Fruit fly (Drosophila melanogaster) whole organism, embryonic: ENCODE results near the gene CG14332.
A peak's percentile ranks its signal among the peaks of the same experiment; 100 is the strongest.

Experiments used
- Awh ChIP-seq: fragments of 200-800 bp; sonication (Bioruptor generic); IDR thresholded peaks from 2 replicates; pipeline ENCODE4, ENCODE4 v1.3.6; 2022; ENCODE audit warnings: missing biosample characterization, missing genetic modification characterization
- CG1024 ChIP-seq: fragments of 200-800 bp; sonication (Bioruptor generic); IDR thresholded peaks from 2 replicates; pipeline ENCODE4 v1.3.6; 2022; ENCODE audit warnings: missing biosample characterization, missing genetic modification characterization
- CG10462 ChIP-seq: fragments of 200-800 bp; sonication (Bioruptor generic); optimal IDR thresholded peaks from 2 replicates; lab custom pipeline; 2016; ENCODE audit warnings: missing biosample characterization, missing genetic modification characterization
- CG10654 ChIP-seq: fragments of 200-800 bp; sonication (Bioruptor generic); optimal IDR thresholded peaks from 2 replicates; lab custom pipeline; 2016; ENCODE audit warnings: missing biosample characterization, missing genetic modification characterization
- CG12236 ChIP-seq: fragments of 200-800 bp; sonication (Bioruptor generic); optimal IDR thresholded peaks from 2 replicates; lab custom pipeline; 2016; ENCODE audit warnings: missing biosample characterization, missing genetic modification characterization
- CG13775 ChIP-seq: fragments of 200-800 bp; sonication (Bioruptor generic); optimal IDR thresholded peaks from 3 replicates; lab custom pipeline; 2017; ENCODE audit warnings: missing biosample characterization, mild to moderate bottlenecking, missing genetic modification characterization
- CG15696 ChIP-seq: fragments of 200-800 bp; sonication (Bioruptor generic); optimal IDR thresholded peaks from 2 replicates; lab custom pipeline; 2019; ENCODE audit warnings: missing biosample characterization, mild to moderate bottlenecking, missing genetic modification characterization, moderate library complexity
- CG17186 ChIP-seq: fragments of 200-800 bp; sonication (Bioruptor generic); optimal IDR thresholded peaks from 3 replicates; lab custom pipeline; 2017; ENCODE audit warnings: missing biosample characterization, missing genetic modification reagents, missing genetic modification characterization
- CG17361 ChIP-seq: fragments of 200-800 bp; sonication (Bioruptor generic); IDR thresholded peaks from 3 replicates; pipeline ENCODE4 v1.3.6; 2022; ENCODE audit warnings: missing biosample characterization, missing genetic modification characterization
- CG17385 ChIP-seq: fragments of 200-800 bp; sonication (Bioruptor generic); optimal IDR thresholded peaks from 3 replicates; lab custom pipeline; 2018; ENCODE audit warnings: missing biosample characterization, mild to moderate bottlenecking, missing genetic modification characterization
- CG2199 ChIP-seq: fragments of 200-800 bp; sonication (Bioruptor generic); IDR thresholded peaks from 3 replicates; pipeline ENCODE4 v1.3.6; 2022; ENCODE audit warnings: missing biosample characterization, missing genetic modification characterization
- CG2712 ChIP-seq: fragments of 200-800 bp; optimal IDR thresholded peaks from 3 replicates; lab custom pipeline; 2019; ENCODE audit warnings: missing biosample characterization, mild to moderate bottlenecking, missing genetic modification characterization, moderate library complexity
- CG2889 ChIP-seq: fragments of 200-800 bp; sonication (Bioruptor generic); IDR thresholded peaks from 3 replicates; pipeline ENCODE4 v1.3.6; 2022; ENCODE audit warnings: missing biosample characterization, missing genetic modification characterization
- CG31365 ChIP-seq: fragments of 200-800 bp; sonication (Bioruptor generic); optimal IDR thresholded peaks from 2 replicates; lab custom pipeline; 2018; ENCODE audit warnings: missing biosample characterization, mild to moderate bottlenecking, missing genetic modification characterization
- CG6854 ChIP-seq: fragments of 200-800 bp; sonication (Bioruptor generic); optimal IDR thresholded peaks from 3 replicates; lab custom pipeline; 2017; ENCODE audit warnings: missing biosample characterization, mild to moderate bottlenecking, missing genetic modification characterization
- CG7372 ChIP-seq: fragments of 200-800 bp; sonication (Bioruptor generic); IDR thresholded peaks from 2 replicates; pipeline ENCODE4 v1.3.6; 2022; ENCODE audit warnings: missing biosample characterization, missing genetic modification characterization
- CG7928 ChIP-seq: fragments of 200-800 bp; sonication (Bioruptor generic); optimal IDR thresholded peaks from 2 replicates; lab custom pipeline; 2017; ENCODE audit warnings: missing biosample characterization, mild to moderate bottlenecking, missing genetic modification characterization
- Chrac-16 ChIP-seq: fragments of 200-800 bp; sonication (Bioruptor generic); optimal IDR thresholded peaks from 3 replicates; lab custom pipeline; 2016; ENCODE audit warnings: missing biosample characterization, missing genetic modification characterization
- Doc3 ChIP-seq: fragments of 200-800 bp; sonication (Bioruptor generic); IDR thresholded peaks from 3 replicates; pipeline ENCODE4 v1.3.6; 2022; ENCODE audit warnings: missing biosample characterization, missing genetic modification characterization; ENCODE audit not compliant: partially characterized antibody
- H2.0 ChIP-seq: fragments of 200-800 bp; sonication (Bioruptor generic); IDR thresholded peaks from 2 replicates; pipeline ENCODE4 v1.3.6; 2022; ENCODE audit warnings: missing biosample characterization, missing genetic modification characterization
- HLH3B ChIP-seq: fragments of 200-800 bp; sonication (Bioruptor generic); IDR thresholded peaks from 2 replicates; pipeline ENCODE4 v1.3.6; 2022; ENCODE audit warnings: missing biosample characterization, missing genetic modification characterization
- Mrtf ChIP-seq: fragments of 200-800 bp; sonication (Bioruptor generic); IDR thresholded peaks from 3 replicates; pipeline ENCODE4 v1.3.6; 2022; ENCODE audit warnings: missing biosample characterization, missing genetic modification characterization
- NC2α ChIP-seq: fragments of 200-800 bp; sonication (Bioruptor generic); optimal IDR thresholded peaks from 2 replicates; lab custom pipeline; 2016; ENCODE audit warnings: missing biosample characterization, missing genetic modification characterization
- Side ChIP-seq: fragments of 200-800 bp; sonication (Bioruptor generic); optimal IDR thresholded peaks from 2 replicates; lab custom pipeline; 2016; ENCODE audit warnings: missing biosample characterization, missing genetic modification characterization
- Sry-β ChIP-seq: fragments of 200-800 bp; sonication (Bioruptor generic); optimal IDR thresholded peaks from 2 replicates; lab custom pipeline; 2018; ENCODE audit warnings: missing biosample characterization, mild to moderate bottlenecking, missing genetic modification characterization, moderate library complexity
- amos ChIP-seq: fragments of 200-800 bp; sonication (Bioruptor generic); IDR thresholded peaks from 2 replicates; pipeline ENCODE4 v1.3.6; 2022; ENCODE audit warnings: missing biosample characterization, missing genetic modification characterization; ENCODE audit not compliant: partially characterized antibody
- bab2 ChIP-seq: fragments of 200-800 bp; sonication (Bioruptor generic); optimal IDR thresholded peaks from 2 replicates; lab custom pipeline; 2016; ENCODE audit warnings: missing biosample characterization, missing genetic modification characterization
- caup ChIP-seq: fragments of 200-800 bp; sonication (Bioruptor generic); optimal IDR thresholded peaks from 3 replicates; lab custom pipeline; 2017; ENCODE audit warnings: missing biosample characterization, mild to moderate bottlenecking, missing genetic modification characterization, moderate library complexity; ENCODE audit not compliant: severe bottlenecking
- chm ChIP-seq: fragments of 200-800 bp; sonication (Bioruptor generic); IDR thresholded peaks from 2 replicates; pipeline ENCODE4 v1.3.6; 2022; ENCODE audit warnings: missing biosample characterization, missing genetic modification characterization
- chn ChIP-seq: fragments of 200-800 bp; sonication (Bioruptor generic); optimal IDR thresholded peaks from 2 replicates; lab custom pipeline; 2016; ENCODE audit warnings: missing biosample characterization, missing genetic modification characterization
- dati ChIP-seq: fragments of 200-800 bp; sonication (Bioruptor generic); IDR thresholded peaks from 2 replicates; pipeline ENCODE4 v1.3.6; 2022; ENCODE audit warnings: missing biosample characterization, missing genetic modification characterization
- fd64A ChIP-seq: fragments of 200-800 bp; sonication (Bioruptor generic); optimal IDR thresholded peaks from 3 replicates; lab custom pipeline; 2018; ENCODE audit warnings: missing biosample characterization, mild to moderate bottlenecking, missing genetic modification characterization
- fd96Cb ChIP-seq: fragments of 200-800 bp; sonication (Bioruptor generic); optimal IDR thresholded peaks from 2 replicates; lab custom pipeline; 2018; ENCODE audit warnings: missing biosample characterization, mild to moderate bottlenecking, missing genetic modification characterization, moderate library complexity
- fu2 ChIP-seq: fragments of 200-800 bp; sonication (Bioruptor generic); optimal IDR thresholded peaks from 2 replicates; lab custom pipeline; 2016; ENCODE audit warnings: missing biosample characterization, missing genetic modification characterization
- gce ChIP-seq: fragments of 200-800 bp; sonication (Bioruptor generic); IDR thresholded peaks from 3 replicates; pipeline ENCODE4 v1.3.6; 2022; ENCODE audit warnings: missing biosample characterization, missing genetic modification characterization
- klu ChIP-seq: fragments of 200-800 bp; sonication (Bioruptor generic); IDR thresholded peaks from 2 replicates; pipeline ENCODE4 v1.3.6; 2022; ENCODE audit warnings: missing biosample characterization, missing genetic modification characterization
- knrl ChIP-seq: fragments of 200-800 bp; sonication (Bioruptor generic); IDR thresholded peaks from 3 replicates; pipeline ENCODE4 v1.3.6; 2022; ENCODE audit warnings: missing biosample characterization, missing genetic modification characterization; ENCODE audit not compliant: partially characterized antibody
- lbe ChIP-seq: fragments of 200-800 bp; sonication (Bioruptor generic); optimal IDR thresholded peaks from 2 replicates; lab custom pipeline; 2016; ENCODE audit warnings: missing biosample characterization, mild to moderate bottlenecking, missing genetic modification characterization
- mirr ChIP-seq: fragments of 200-800 bp; sonication (Bioruptor generic); optimal IDR thresholded peaks from 3 replicates; lab custom pipeline; 2018; ENCODE audit warnings: missing biosample characterization, mild to moderate bottlenecking, missing genetic modification characterization
- nau ChIP-seq: fragments of 200-800 bp; sonication (Bioruptor generic); optimal IDR thresholded peaks from 3 replicates; lab custom pipeline; 2017; ENCODE audit warnings: missing biosample characterization, mild to moderate bottlenecking, missing genetic modification characterization, missing genetic modification reagents
- org-1 ChIP-seq: fragments of 200-800 bp; sonication (Bioruptor generic); optimal IDR thresholded peaks from 2 replicates; lab custom pipeline; 2017; ENCODE audit warnings: missing biosample characterization, missing genetic modification characterization
- otp ChIP-seq: fragments of 200-800 bp; sonication (Bioruptor generic); IDR thresholded peaks from 3 replicates; pipeline ENCODE4, ENCODE4 v1.3.6; 2022; ENCODE audit warnings: missing biosample characterization, missing genetic modification characterization
- pan ChIP-seq, 4 experiments: fragments of >200 bp in 3 of 4; fragments of 200-800 bp in 1 of 4; sonication (Bioruptor generic) in 1 of 4; optimal IDR thresholded peaks in 3 of 4; IDR thresholded peaks in 1 of 4; 2 replicates each; pipeline versions ENCODE4 v1.3.6 to Lab custom; 2017 to 2022; ENCODE audit warnings: missing biosample characterization in 2 of 4, missing genetic modification characterization in 2 of 4, mixed read lengths in 1 of 4
- ranshi ChIP-seq: fragments of 200-800 bp; sonication (Bioruptor generic); IDR thresholded peaks from 2 replicates; pipeline ENCODE4 v1.3.6; 2022; ENCODE audit warnings: missing biosample characterization, missing genetic modification characterization
- sens ChIP-seq: fragments of 200-800 bp; sonication (Bioruptor generic); peaks from one replicate; lab custom pipeline; 2016; ENCODE audit warnings: missing biosample characterization, missing genetic modification characterization
- sna ChIP-seq: fragments of 200-800 bp; sonication (Bioruptor generic); IDR thresholded peaks from 2 replicates; pipeline ENCODE4 v1.3.6; 2022; ENCODE audit warnings: missing biosample characterization, missing genetic modification characterization; ENCODE audit not compliant: partially characterized antibody
- sug ChIP-seq: fragments of 200-800 bp; optimal IDR thresholded peaks from 2 replicates; lab custom pipeline; 2019; ENCODE audit warnings: missing biosample characterization, mild to moderate bottlenecking, missing genetic modification characterization, moderate library complexity
- unc-4 ChIP-seq: fragments of 200-800 bp; sonication (Bioruptor generic); IDR thresholded peaks from 2 replicates; pipeline ENCODE4 v1.3.6; 2022; ENCODE audit warnings: missing biosample characterization, missing genetic modification characterization; ENCODE audit not compliant: partially characterized antibody
- zfh2 ChIP-seq: fragments of 200-800 bp; sonication (Bioruptor generic); optimal IDR thresholded peaks from 2 replicates; lab custom pipeline; 2016; ENCODE audit warnings: missing biosample characterization, missing genetic modification characterization

The CG14332 gene

DNA sequence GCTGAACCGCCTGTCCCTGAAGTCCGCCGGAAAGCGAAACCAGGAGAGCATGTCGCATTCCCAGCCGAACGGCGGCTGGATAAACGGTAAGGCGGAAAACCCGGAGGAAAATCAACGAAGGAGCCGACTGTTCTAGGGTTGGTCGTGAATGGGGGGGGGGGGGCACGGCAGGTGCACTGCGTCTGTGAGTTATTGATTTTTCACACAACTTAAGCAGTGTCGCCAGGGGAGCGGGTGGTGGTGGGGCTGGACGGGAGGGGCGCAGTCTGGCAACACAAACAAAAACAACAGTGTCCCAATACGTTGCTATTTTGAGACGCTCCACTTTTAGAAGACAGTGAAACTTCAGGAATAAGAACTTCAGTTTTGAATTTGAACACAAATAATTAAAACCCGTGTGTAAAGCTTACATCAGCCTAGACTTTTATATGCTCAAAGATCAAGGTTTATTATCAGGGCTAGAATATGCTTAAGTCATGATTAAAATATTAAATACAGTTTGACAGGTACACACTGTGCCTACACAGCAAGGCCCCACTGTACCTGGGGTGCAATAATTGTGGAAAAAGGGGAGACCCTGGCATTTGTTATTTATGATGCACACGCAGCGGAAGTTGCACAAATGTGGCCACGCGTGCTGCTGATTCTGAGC is 35.7 kb downstream of the CG14332 start (continued):
- TF ChIP-seq CG13775 = peak; percentile 3
- peak; percentile 47 for TF ChIP-seq Chrac-16 (GFP tag; lab: Kevin White, UChicago)
- peak; percentile 22 for TF ChIP-seq CG17186
- no peak for TF ChIP-seq fu2 (GFP tag; lab: Kevin White, UChicago)
- TF ChIP-seq Sry-β (GFP tag; lab: Kevin White, UChicago) = no peak
- peak; percentile 8 for TF ChIP-seq org-1 (GFP tag; lab: Kevin White, UChicago)
- peak; percentile 57 for TF ChIP-seq fd64A (GFP tag; lab: Kevin White, UChicago)
- TF ChIP-seq unc-4 (GFP tag; lab: Robert Waterston, UW) = no peak
- peak; percentile 53 for TF ChIP-seq CG10654 (GFP tag; lab: Kevin White, UChicago)
- no peak for TF ChIP-seq CG7928 (GFP tag; lab: Kevin White, UChicago)
- TF ChIP-seq zfh2 (GFP tag; lab: Kevin White, UChicago) = peak; percentile 12
- TF ChIP-seq fd96Cb (tag; lab: Kevin White, UChicago) = peak; percentile 83
- peak; percentile 42 for TF ChIP-seq CG15696 (tag; lab: Kevin White, UChicago)
- TF ChIP-seq CG31365 (tag; lab: Kevin White, UChicago) = no peak
- TF ChIP-seq CG17385 (GFP tag; lab: Kevin White, UChicago) = peak; percentile 64
- peak; percentile 94 for TF ChIP-seq sens
- TF ChIP-seq klu (GFP tag; lab: Robert Waterston, UW) = no peak
- TF ChIP-seq Mrtf = peak; percentile 72
- peak; percentile 81 for TF ChIP-seq chm (GFP tag; lab: Robert Waterston, UW)
- TF ChIP-seq chn (GFP tag; lab: Kevin White, UChicago) = peak; percentile 59
- peak; percentile 61; the same call in 2 of the 3 replicates for TF ChIP-seq CG2889 (GFP tag; lab: Robert Waterston, UW)
- TF ChIP-seq CG12236 (GFP tag; lab: Kevin White, UChicago) = peak; percentile 31
- no peak for TF ChIP-seq mirr (GFP tag; lab: Kevin White, UChicago)
- peak; percentile 55 for TF ChIP-seq dati (GFP tag; lab: Robert Waterston, UW)
- TF ChIP-seq gce (GFP tag; lab: Robert Waterston, UW) = 0 out of 3 replicates have a peak, but pooled peaks have one; percentile 70
- peak; percentile 43; the same call in 1 of the 3 replicates for TF ChIP-seq CG2199 (GFP tag; lab: Robert Waterston, UW)
- TF ChIP-seq otp (GFP tag; lab: Robert Waterston, UW) = peak; percentile 76
- peak; percentile 18 for TF ChIP-seq CG10462 (GFP tag; lab: Kevin White, UChicago)
- peak; percentile 77 for TF ChIP-seq ranshi (GFP tag; lab: Robert Waterston, UW)
- no peak for TF ChIP-seq knrl
- peak; percentile 28; the same call in 1 of the 2 replicates for TF ChIP-seq CG1024 (GFP tag; lab: Robert Waterston, UW)
- peak; percentile 57 for TF ChIP-seq lbe
- TF ChIP-seq pan (optimal IDR thresholded peaks at IDR 0.05; lab: Kevin White, UChicago) = no peak
- peak in 1 of 2 experiments; percentile 76 for TF ChIP-seq pan (GFP tag; optimal IDR thresholded peaks at IDR 0.05 in 1 of 2, IDR thresholded peaks at IDR 0.05 in 1 of 2)
- peak; percentile 46 for TF ChIP-seq bab2 (GFP tag; lab: Kevin White, UChicago)
- TF ChIP-seq H2.0 (GFP tag; lab: Robert Waterston, UW) = peak; percentile 80
- TF ChIP-seq Side (GFP tag; lab: Kevin White, UChicago) = peak; percentile 37
- peak; percentile 50; the same call in 1 of the 2 replicates for TF ChIP-seq CG7372 (GFP tag; lab: Robert Waterston, UW)
- peak; percentile 63; the same call in 2 of the 3 replicates for TF ChIP-seq CG17361
- peak; percentile 11 for TF ChIP-seq sug
- TF ChIP-seq NC2α (GFP tag; lab: Kevin White, UChicago) = peak; percentile 21
- no peak for TF ChIP-seq CG6854 (GFP tag; lab: Kevin White, UChicago)
- no peak for TF ChIP-seq amos (GFP tag; lab: Robert Waterston, UW)
- peak; percentile 66 for TF ChIP-seq Awh (GFP tag; lab: Robert Waterston, UW)
- TF ChIP-seq sna = no peak
- TF ChIP-seq nau (GFP tag; lab: Kevin White, UChicago) = peak; percentile 85
- TF ChIP-seq HLH3B (GFP tag; lab: Robert Waterston, UW) = peak; percentile 75
- TF ChIP-seq CG2712 (tag; lab: Kevin White, UChicago) = peak; percentile 82
- TF ChIP-seq caup (GFP tag; lab: Kevin White, UChicago) = peak; percentile 45
- no peak for TF ChIP-seq Doc3 (GFP tag; lab: Robert Waterston, UW)
